Worm (Caenorhabditis elegans): ENCODE results near the gene Y69A2AR.50.

DNA sequence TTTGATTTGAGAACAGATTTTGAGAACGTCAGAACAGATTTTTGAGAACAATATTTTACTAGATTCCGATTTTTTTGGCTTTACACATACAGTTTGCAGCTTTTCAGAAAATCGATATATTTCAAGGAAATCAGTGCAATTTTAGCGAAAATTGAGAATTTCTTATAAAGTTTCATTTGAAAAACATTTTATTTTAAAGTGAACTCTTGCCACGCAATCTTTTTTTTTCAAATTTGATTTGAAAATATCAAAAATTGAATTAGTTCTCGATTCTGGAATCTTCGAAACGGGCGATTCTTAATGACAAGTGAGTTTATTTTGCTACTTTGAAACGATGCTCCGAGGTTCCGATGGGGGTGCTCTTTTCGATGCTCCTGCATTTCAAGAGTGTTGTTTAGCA lies 9.9 kb downstream of the Y69A2AR.50 start, which contains the start of gene Y69A2AR.51:
- TF ChIP-seq alr-1 (tag; optimal IDR thresholded peaks at IDR 0.05; ENCODE audit: borderline replicate concordance) (no peak), dpl-1 (GFP tag; optimal IDR thresholded peaks at IDR 0.05) (no peak), egl-27 (tag; optimal IDR thresholded peaks at IDR 0.05) (no peak), pqm-1 (tag; optimal IDR thresholded peaks at IDR 0.05) (no peak), ama-1 (optimal IDR thresholded peaks at IDR 0.05) (no peak), pax-3 (tag; optimal IDR thresholded peaks at IDR 0.05) (no peak), nhr-12 (tag; optimal IDR thresholded peaks at IDR 0.05) (no peak), elt-2 (tag; optimal IDR thresholded peaks at IDR 0.05) (no peak), nhr-76 (tag; optimal IDR thresholded peaks at IDR 0.05) (no peak), nhr-11 (tag; optimal IDR thresholded peaks at IDR 0.05) (no peak), aha-1 (tag; optimal IDR thresholded peaks at IDR 0.05) (no peak), grh-1 (GFP tag; IDR thresholded peaks at IDR 0.05) (no peak)
